Worm (Caenorhabditis elegans): ENCODE data around the gene clec-137.

The clec-137 gene

DNA sequence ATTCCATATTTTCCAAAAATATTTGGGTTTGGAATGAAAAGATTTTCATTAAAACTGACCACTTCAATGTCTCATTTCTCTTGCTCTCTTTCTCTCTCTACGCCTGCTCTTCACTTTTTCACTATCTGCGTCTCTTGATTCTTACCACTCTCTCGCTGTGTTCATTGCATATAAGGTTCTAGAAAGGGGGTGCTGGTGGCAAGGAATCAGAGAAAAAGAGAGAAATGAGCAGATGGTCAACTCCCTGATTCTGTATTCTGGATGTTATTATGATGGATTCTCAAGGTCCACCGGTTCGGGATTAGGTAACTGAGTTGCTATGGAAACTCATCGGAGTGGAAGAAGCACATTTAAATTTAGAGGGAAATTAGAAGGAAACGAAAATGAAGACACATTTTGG lies 22.9 kb upstream of the clec-137 start:
- TF ChIP-seq C34F6.9 (tag; optimal IDR thresholded peaks at IDR 0.05), result peak; percentile 37
- peak; percentile 47 for TF ChIP-seq unc-55 (GFP tag; optimal IDR thresholded peaks at IDR 0.05)
- TF ChIP-seq nhr-12 (tag; optimal IDR thresholded peaks at IDR 0.05), result no peak

DNA sequence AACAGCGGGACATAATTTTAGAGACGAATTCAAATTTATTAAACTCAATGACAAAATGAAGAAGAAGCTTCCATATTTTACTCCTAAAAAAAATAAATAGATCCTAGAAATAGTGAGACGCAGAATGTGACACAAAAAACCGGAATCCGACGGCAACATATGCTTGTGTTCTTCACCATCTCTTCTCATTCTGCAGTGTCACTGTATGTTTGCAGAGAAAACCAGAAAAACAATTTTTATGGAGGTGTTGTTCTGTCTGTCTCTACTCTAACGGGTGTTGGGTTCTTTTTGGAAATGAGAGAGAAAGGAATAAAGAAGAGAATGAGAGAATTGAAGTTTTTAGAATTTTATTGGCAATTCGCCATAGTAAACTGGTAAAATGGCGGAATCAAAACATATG lies 21.0 kb upstream of the clec-137 start:
- TF ChIP-seq unc-39 (tag; optimal IDR thresholded peaks at IDR 0.05), result no peak
- no peak for TF ChIP-seq lin-39 (tag; optimal IDR thresholded peaks at IDR 0.05)
- no peak for TF ChIP-seq F13H6.1 (tag; optimal IDR thresholded peaks at IDR 0.05)
- TF ChIP-seq ztf-11 (tag; optimal IDR thresholded peaks at IDR 0.05), result no peak
- TF ChIP-seq C34F6.9 (tag; optimal IDR thresholded peaks at IDR 0.05), result no peak
- no peak for TF ChIP-seq mab-5 (tag; optimal IDR thresholded peaks at IDR 0.05)
- no peak for TF ChIP-seq gmeb-1 (tag; optimal IDR thresholded peaks at IDR 0.05)
- TF ChIP-seq elt-1 (tag; optimal IDR thresholded peaks at IDR 0.05), result no peak
- no peak for TF ChIP-seq sma-9 (GFP tag; optimal IDR thresholded peaks at IDR 0.05)
- TF ChIP-seq sma-9 (tag; optimal IDR thresholded peaks at IDR 0.05), result no peak
- no peak for TF ChIP-seq dmd-4 (tag; optimal IDR thresholded peaks at IDR 0.05)
- TF ChIP-seq alr-1 (tag; optimal IDR thresholded peaks at IDR 0.05), result no peak
- no peak for TF ChIP-seq zag-1 (tag; optimal IDR thresholded peaks at IDR 0.05)
- TF ChIP-seq lin-11 (tag; optimal IDR thresholded peaks at IDR 0.05), result no peak
- TF ChIP-seq nhr-25 (tag; optimal IDR thresholded peaks at IDR 0.05), result no peak
- TF ChIP-seq unc-55 (GFP tag; optimal IDR thresholded peaks at IDR 0.05), result no peak
- no peak for TF ChIP-seq peb-1 (tag; optimal IDR thresholded peaks at IDR 0.05)
- no peak for TF ChIP-seq ZK546.5 (tag; optimal IDR thresholded peaks at IDR 0.05)
- TF ChIP-seq nhr-11 (tag; optimal IDR thresholded peaks at IDR 0.05), result no peak
- no peak for TF ChIP-seq ztf-1 (GFP tag; conservative IDR thresholded peaks at IDR 0.05)

DNA sequence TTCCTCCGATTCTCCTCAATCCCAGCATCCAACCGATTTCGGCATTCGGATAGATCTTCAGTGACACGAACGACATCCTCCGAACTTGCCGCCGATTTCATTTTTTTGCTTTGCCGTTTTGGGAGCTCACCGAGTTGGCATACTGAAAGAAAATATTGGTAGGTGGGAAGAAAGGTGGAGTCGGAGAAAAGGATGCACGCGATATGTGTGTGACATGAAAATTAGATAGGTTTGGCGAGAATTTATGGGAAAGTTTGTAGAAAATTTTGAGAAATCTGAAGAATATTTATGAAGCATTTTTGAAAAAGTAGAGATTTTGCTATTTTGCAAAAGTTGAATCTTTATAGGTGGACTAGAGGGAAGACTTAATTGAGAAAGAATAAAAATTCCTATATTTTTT lies 20.4 kb upstream of the clec-137 start, which contains the start of gene che-10:
che-10 (minus strand) TSS at position 101 of the 400 bp plus-strand sequence.
- TF ChIP-seq zag-1 (tag; optimal IDR thresholded peaks at IDR 0.05) (no peak), nhr-77 (tag; optimal IDR thresholded peaks at IDR 0.05) (no peak), Y55F3AM.14 (GFP tag; optimal IDR thresholded peaks at IDR 0.05) (no peak), nhr-10 (tag; optimal IDR thresholded peaks at IDR 0.05) (no peak), C34F6.9 (tag; optimal IDR thresholded peaks at IDR 0.05) (no peak)

DNA sequence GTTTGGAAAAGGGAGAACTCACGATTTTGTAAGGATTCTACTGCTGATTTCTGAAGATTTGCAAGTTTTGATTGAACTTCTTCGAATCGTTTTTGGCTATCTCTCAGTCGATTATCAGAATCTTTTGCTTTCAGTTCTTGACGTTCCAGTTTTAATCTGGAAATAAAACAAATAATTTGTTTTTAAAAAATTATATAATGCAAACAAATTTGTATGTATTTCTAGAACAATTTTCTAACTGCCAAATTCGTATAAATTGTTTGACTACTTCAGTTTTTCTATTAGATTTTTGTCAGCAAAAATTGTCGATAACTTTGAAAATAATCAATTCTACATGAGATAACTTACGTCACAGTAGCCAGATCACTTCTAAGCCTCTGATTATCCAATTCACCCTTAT lies 13.6 kb upstream of the clec-137 start:
- TF ChIP-seq unc-62 (GFP tag; optimal IDR thresholded peaks at IDR 0.05), result no peak
- TF ChIP-seq peb-1 (tag; optimal IDR thresholded peaks at IDR 0.05), result no peak
- no peak for TF ChIP-seq Y55F3AM.14 (GFP tag; optimal IDR thresholded peaks at IDR 0.05)
- no peak for TF ChIP-seq lsy-2 (tag; optimal IDR thresholded peaks at IDR 0.05)
- TF ChIP-seq lin-13 (GFP tag; optimal IDR thresholded peaks at IDR 0.05), result no peak
- no peak for TF ChIP-seq alr-1 (tag; optimal IDR thresholded peaks at IDR 0.05)
- TF ChIP-seq sma-9 (GFP tag; optimal IDR thresholded peaks at IDR 0.05), result no peak
- no peak for TF ChIP-seq sma-9 (tag; optimal IDR thresholded peaks at IDR 0.05)
- no peak for TF ChIP-seq F13H6.1 (tag; optimal IDR thresholded peaks at IDR 0.05)
- TF ChIP-seq nhr-6 (tag; optimal IDR thresholded peaks at IDR 0.05), result no peak

DNA sequence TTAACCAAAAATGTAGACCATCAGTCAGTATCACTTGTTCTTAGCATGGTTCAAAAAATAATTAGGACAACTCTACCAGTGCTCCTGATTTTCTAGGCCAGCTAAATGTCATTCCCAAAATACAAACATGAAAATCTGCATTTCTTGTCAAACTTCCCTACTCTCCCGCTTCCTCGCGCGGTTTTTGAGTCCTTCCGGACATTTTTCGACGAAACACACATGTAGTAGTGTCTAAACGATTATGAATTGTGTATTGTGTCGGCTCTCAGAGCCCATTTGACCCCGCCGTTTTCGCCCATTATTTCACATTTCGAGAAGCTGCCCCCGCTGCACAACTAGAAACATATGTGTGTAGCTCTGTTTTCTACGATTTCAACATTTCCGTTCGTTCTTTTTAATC lies 8.7 kb upstream of the clec-137 start, which contains the start of gene F35D11.1:
F35D11.1 (plus strand) TSS at position 301 of the 400 bp plus-strand sequence.
- no peak for TF ChIP-seq nhr-25 (tag; optimal IDR thresholded peaks at IDR 0.05)

DNA sequence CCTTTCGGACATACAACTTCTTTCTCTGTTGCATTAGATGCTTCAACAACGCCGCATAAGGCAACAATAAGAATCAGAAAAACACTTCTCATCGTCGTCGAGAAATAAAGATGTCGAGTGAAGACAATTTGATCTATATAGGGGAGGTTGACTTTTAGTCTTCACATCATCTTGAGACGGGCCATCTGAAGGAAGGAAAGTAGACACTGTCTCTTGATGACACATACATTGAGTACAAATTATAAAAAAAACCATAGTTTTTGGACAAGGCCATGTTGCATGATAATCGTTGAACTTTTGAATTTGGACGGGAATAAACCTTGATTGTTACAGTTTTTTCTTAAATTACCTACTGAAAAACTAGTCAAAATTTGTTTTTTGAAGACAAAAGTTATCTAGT lies 3.8 kb upstream of the clec-137 start, which contains the start of gene clec-139:
clec-139 (minus strand) TSS at position 101 of the 400 bp plus-strand sequence.
- TF ChIP-seq fos-1 (tag; optimal IDR thresholded peaks at IDR 0.05) (no peak), lin-13 (GFP tag; optimal IDR thresholded peaks at IDR 0.05) (no peak), elt-1 (tag; optimal IDR thresholded peaks at IDR 0.05) (no peak)

DNA sequence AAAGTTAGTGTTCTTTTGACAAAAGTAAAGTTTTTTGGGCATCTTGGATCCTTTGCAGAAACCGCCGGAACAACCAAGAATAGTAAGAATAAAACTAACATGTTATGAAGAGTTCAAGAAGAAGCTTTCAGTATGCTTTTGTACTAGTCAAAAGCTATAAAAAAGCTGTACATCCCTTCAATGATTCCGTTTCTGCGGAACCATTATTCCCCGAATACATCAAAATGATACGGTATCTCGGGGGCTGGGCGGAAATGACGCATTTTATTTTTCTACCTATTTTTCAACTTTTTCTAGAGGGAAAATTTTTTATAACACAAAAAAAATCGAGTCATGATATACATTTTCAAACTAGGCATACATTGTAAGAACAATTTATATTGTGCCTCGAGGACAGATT lies 1.8 kb upstream of the clec-137 start, which contains the start of gene clec-138:
clec-138 (minus strand) TSS at position 101 of the 400 bp plus-strand sequence.
- no peak for TF ChIP-seq ZK546.5 (tag; optimal IDR thresholded peaks at IDR 0.05)
- TF ChIP-seq dmd-4 (tag; optimal IDR thresholded peaks at IDR 0.05), result no peak
- no peak for TF ChIP-seq nhr-11 (tag; optimal IDR thresholded peaks at IDR 0.05)
- TF ChIP-seq fos-1 (tag; optimal IDR thresholded peaks at IDR 0.05), result no peak
- TF ChIP-seq crh-2 (tag; optimal IDR thresholded peaks at IDR 0.05), result no peak
- TF ChIP-seq mab-5 (tag; optimal IDR thresholded peaks at IDR 0.05), result no peak
- no peak for TF ChIP-seq nhr-237 (tag; optimal IDR thresholded peaks at IDR 0.05)
- TF ChIP-seq skn-1 (tag; optimal IDR thresholded peaks at IDR 0.05), result no peak
- TF ChIP-seq nhr-25 (tag; optimal IDR thresholded peaks at IDR 0.05), result no peak
- no peak for TF ChIP-seq Y55F3AM.14 (GFP tag; optimal IDR thresholded peaks at IDR 0.05)
- no peak for TF ChIP-seq nhr-6 (tag; optimal IDR thresholded peaks at IDR 0.05)
- TF ChIP-seq mbf-1 (tag; optimal IDR thresholded peaks at IDR 0.05), result no peak
- TF ChIP-seq ama-1 (optimal IDR thresholded peaks at IDR 0.05), result no peak
- no peak for TF ChIP-seq gmeb-1 (tag; optimal IDR thresholded peaks at IDR 0.05)

Measured in whole organism, L2 larva.